Worm (Caenorhabditis elegans) whole organism, late embryonic: ENCODE data around the gene egl-43.

Experiments used
- C38D4.7 ChIP-seq: fragments of 200-800 bp; sonication (Bioruptor generic); optimal IDR thresholded peaks from 2 replicates; lab custom pipeline; 2018; ENCODE audit warnings: mild to moderate bottlenecking, missing genetic modification characterization, moderate library complexity, missing compliant biosample characterization
- F13H6.1 ChIP-seq: sonication (generic microtip); optimal IDR thresholded peaks from 2 replicates; lab custom pipeline; 2016; ENCODE audit warnings: missing genetic modification characterization, missing compliant biosample characterization
- K09A11.1 ChIP-seq: sonication (generic microtip); optimal IDR thresholded peaks from 2 replicates; lab custom pipeline; 2017; ENCODE audit warnings: antibody characterized with exemption, mild to moderate bottlenecking, missing genetic modification characterization, missing compliant biosample characterization; ENCODE audit not compliant: insufficient read depth
- T23F11.4 ChIP-seq: fragments of 200-800 bp; sonication (Bioruptor generic); optimal IDR thresholded peaks from 2 replicates; lab custom pipeline; 2018; ENCODE audit warnings: mild to moderate bottlenecking, missing genetic modification characterization, missing compliant biosample characterization
- ama-1 ChIP-seq: fragments of 150-350 bp; optimal IDR thresholded peaks from 2 replicates; lab custom pipeline; 2014
- ceh-14 ChIP-seq: sonication (generic microtip); optimal IDR thresholded peaks from 2 replicates; lab custom pipeline; 2016; ENCODE audit warnings: missing genotype, missing genetic modification characterization, missing compliant biosample characterization
- ceh-2 ChIP-seq: sonication (generic microtip); optimal IDR thresholded peaks from 2 replicates; lab custom pipeline; 2016; ENCODE audit warnings: missing genotype, missing genetic modification characterization, missing compliant biosample characterization
- ceh-22 ChIP-seq: sonication (generic microtip); optimal IDR thresholded peaks from 2 replicates; lab custom pipeline; 2017; ENCODE audit warnings: missing biosample characterization, missing genetic modification characterization
- ceh-24 ChIP-seq: sonication (generic microtip); optimal IDR thresholded peaks from 2 replicates; lab custom pipeline; 2016; ENCODE audit warnings: mild to moderate bottlenecking, missing genetic modification characterization, missing compliant biosample characterization
- ceh-30 ChIP-seq: fragments of 150-350 bp; optimal IDR thresholded peaks from 2 replicates; lab custom pipeline; 2014; ENCODE audit warnings: missing biosample characterization, missing genetic modification characterization
- ceh-34 ChIP-seq: sonication (generic microtip); optimal IDR thresholded peaks from 2 replicates; lab custom pipeline; 2016; ENCODE audit warnings: mild to moderate bottlenecking, missing genetic modification characterization, missing compliant biosample characterization
- ceh-45 ChIP-seq: fragments of 200-800 bp; sonication (Bioruptor generic); IDR thresholded peaks from 2 replicates; pipeline ENCODE4 v1.3.6; 2022; ENCODE audit warnings: missing genetic modification reagents, missing genetic modification characterization, missing compliant biosample characterization
- ceh-48 ChIP-seq: sonication (generic microtip); optimal IDR thresholded peaks from 2 replicates; lab custom pipeline; 2016; ENCODE audit warnings: missing genetic modification characterization, inconsistent platforms, missing compliant biosample characterization
- ceh-6 ChIP-seq: fragments of 200-800 bp; sonication (Bioruptor generic); optimal IDR thresholded peaks from 2 replicates; lab custom pipeline; 2018; ENCODE audit warnings: mild to moderate bottlenecking, missing genetic modification characterization, missing compliant biosample characterization
- ceh-9 ChIP-seq: sonication (generic microtip); optimal IDR thresholded peaks from 2 replicates; lab custom pipeline; 2016; ENCODE audit warnings: mild to moderate bottlenecking, missing genetic modification characterization, inconsistent platforms, missing compliant biosample characterization
- dmd-4 ChIP-seq: sonication (generic microtip); optimal IDR thresholded peaks from 2 replicates; lab custom pipeline; 2016; ENCODE audit warnings: borderline replicate concordance, missing genetic modification characterization, missing compliant biosample characterization
- dve-1 ChIP-seq: sonication (generic microtip); optimal IDR thresholded peaks from 2 replicates; lab custom pipeline; 2017; ENCODE audit warnings: antibody characterized with exemption, mild to moderate bottlenecking, missing genetic modification characterization, missing compliant biosample characterization
- eyg-1 ChIP-seq: sonication (generic microtip); optimal IDR thresholded peaks from 2 replicates; lab custom pipeline; 2016; ENCODE audit warnings: missing genotype, missing genetic modification characterization, missing compliant biosample characterization
- fkh-10 ChIP-seq: fragments of 150-350 bp; optimal IDR thresholded peaks from 2 replicates; lab custom pipeline; 2014; ENCODE audit warnings: missing biosample characterization, missing genetic modification reagents, missing genetic modification characterization
- fkh-6 ChIP-seq: sonication (generic microtip); optimal IDR thresholded peaks from 2 replicates; lab custom pipeline; 2016; ENCODE audit warnings: missing genetic modification characterization, missing compliant biosample characterization
- hlh-15 ChIP-seq: sonication (generic microtip); optimal IDR thresholded peaks from 2 replicates; lab custom pipeline; 2016; ENCODE audit warnings: missing genetic modification characterization, missing compliant biosample characterization
- hlh-6 ChIP-seq: sonication (generic microtip); optimal IDR thresholded peaks from 2 replicates; lab custom pipeline; 2016; ENCODE audit warnings: missing genotype, missing genetic modification characterization, missing compliant biosample characterization
- lin-11 ChIP-seq: fragments of 200-800 bp; sonication (Bioruptor generic); optimal IDR thresholded peaks from 2 replicates; lab custom pipeline; 2018; ENCODE audit warnings: mild to moderate bottlenecking, missing genetic modification characterization, missing compliant biosample characterization
- mec-3 ChIP-seq: sonication (generic microtip); optimal IDR thresholded peaks from 2 replicates; lab custom pipeline; 2016; ENCODE audit warnings: borderline replicate concordance, missing genetic modification characterization, missing compliant biosample characterization
- odd-2 ChIP-seq: sonication (generic microtip); optimal IDR thresholded peaks from 2 replicates; lab custom pipeline; 2017; ENCODE audit warnings: antibody characterized with exemption, mild to moderate bottlenecking, missing genetic modification characterization, missing compliant biosample characterization
- pag-3 ChIP-seq: sonication (generic microtip); optimal IDR thresholded peaks from 2 replicates; lab custom pipeline; 2016; ENCODE audit warnings: missing compliant biosample characterization, missing genetic modification characterization, borderline replicate concordance
- pha-2 ChIP-seq: sonication (generic microtip); optimal IDR thresholded peaks from 2 replicates; lab custom pipeline; 2017; ENCODE audit warnings: mild to moderate bottlenecking, missing genetic modification characterization, missing compliant biosample characterization
- pha-4 ChIP-seq: fragments of 150-350 bp; optimal IDR thresholded peaks from 2 replicates; lab custom pipeline; 2018; ENCODE audit warnings: missing biosample characterization, missing genetic modification reagents, missing genetic modification characterization
- ref-2 ChIP-seq: sonication (generic microtip); optimal IDR thresholded peaks from 2 replicates; lab custom pipeline; 2016; ENCODE audit warnings: missing genetic modification characterization, missing compliant biosample characterization
- rnt-1 ChIP-seq: sonication (generic microtip); optimal IDR thresholded peaks from 2 replicates; lab custom pipeline; 2016; ENCODE audit warnings: missing genetic modification characterization, missing compliant biosample characterization
- sox-2 ChIP-seq: fragments of 200-800 bp; sonication (Bioruptor generic); IDR thresholded peaks from 2 replicates; pipeline ENCODE4 v1.3.6; 2022; ENCODE audit warnings: missing genetic modification reagents, missing genetic modification characterization, missing compliant biosample characterization
- sox-4 ChIP-seq: sonication (generic microtip); optimal IDR thresholded peaks from 2 replicates; lab custom pipeline; 2017; ENCODE audit warnings: mild to moderate bottlenecking, missing genetic modification characterization, inconsistent platforms, missing compliant biosample characterization
- tbx-2 ChIP-seq: sonication (generic microtip); optimal IDR thresholded peaks from 2 replicates; lab custom pipeline; 2016; ENCODE audit warnings: missing genetic modification characterization, missing compliant biosample characterization
- tbx-7 ChIP-seq: sonication (generic microtip); optimal IDR thresholded peaks from 2 replicates; lab custom pipeline; 2016; ENCODE audit warnings: missing genotype, missing genetic modification characterization, missing compliant biosample characterization
- ttx-3 ChIP-seq: sonication (generic microtip); optimal IDR thresholded peaks from 2 replicates; lab custom pipeline; 2016; ENCODE audit warnings: missing genetic modification reagents, missing genetic modification characterization, missing compliant biosample characterization
- unc-42 ChIP-seq: sonication (generic microtip); optimal IDR thresholded peaks from 2 replicates; lab custom pipeline; 2016; ENCODE audit warnings: missing genotype, missing genetic modification characterization, missing compliant biosample characterization
- ztf-16 ChIP-seq: sonication (generic microtip); optimal IDR thresholded peaks from 2 replicates; lab custom pipeline; 2017; ENCODE audit warnings: missing genetic modification characterization, missing compliant biosample characterization

egl-43 gene

DNA sequence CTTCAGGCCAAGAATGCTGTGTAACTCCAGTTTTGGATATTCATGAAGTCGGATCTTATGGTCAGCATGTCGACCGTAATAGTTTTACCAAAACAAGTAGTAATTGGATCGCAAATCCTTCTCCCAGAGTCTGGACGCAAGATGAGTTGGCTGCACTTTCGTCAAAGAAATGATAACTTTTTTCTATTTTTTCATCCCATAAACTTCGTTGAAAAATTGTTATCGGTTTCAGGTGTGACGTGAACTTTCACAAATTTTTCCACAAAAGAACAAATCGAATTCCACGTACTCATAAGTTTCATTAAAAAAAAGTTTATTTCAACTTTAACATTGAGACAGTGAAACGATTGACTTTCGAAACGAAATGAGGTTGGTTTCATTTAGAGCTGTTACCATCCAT lies 52.9 kb downstream of the egl-43 start, which contains the start of gene ZK892.5:
ZK892.5 (plus strand) TSS at position 301 of the 400 bp plus-strand sequence.
- TF ChIP-seq hlh-15 (tag; lab: Kevin White, UChicago) (no peak), ref-2 (tag; lab: Kevin White, UChicago) (no peak)

DNA sequence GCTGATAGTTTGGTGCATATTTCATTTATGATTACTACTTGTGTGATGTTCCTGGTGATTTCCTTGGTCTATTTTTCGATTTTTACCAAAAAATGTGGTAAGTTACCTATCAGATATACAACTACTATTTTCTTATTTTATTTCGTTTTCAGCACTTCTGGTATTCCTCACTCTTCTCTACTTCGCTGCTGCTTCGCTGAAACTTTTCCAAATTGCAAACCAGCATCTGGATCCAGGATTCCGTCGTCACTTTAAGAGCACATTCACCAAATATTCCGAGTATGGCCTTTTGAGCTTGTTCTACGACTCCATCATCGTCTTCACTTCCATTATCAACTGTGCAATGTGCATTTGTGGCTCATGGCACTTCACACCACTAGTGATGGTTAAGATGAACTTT lies 53.6 kb downstream of the egl-43 start:
- TF ChIP-seq lin-11 (tag; lab: Kevin White, UChicago): no peak
- no peak for TF ChIP-seq unc-42 (tag; lab: Kevin White, UChicago)
- TF ChIP-seq fkh-10 (GFP tag; lab: Kevin White, UChicago): no peak
- TF ChIP-seq hlh-6: no peak
- TF ChIP-seq ceh-6: no peak
- no peak for TF ChIP-seq sox-2 (GFP tag; lab: Robert Waterston, UW)
- no peak for TF ChIP-seq tbx-2 (tag; lab: Kevin White, UChicago)
- TF ChIP-seq ceh-9: no peak
- TF ChIP-seq ttx-3 (tag; lab: Kevin White, UChicago): no peak
- TF ChIP-seq T23F11.4: no peak
- no peak for TF ChIP-seq ceh-48 (tag; lab: Kevin White, UChicago)
- TF ChIP-seq ceh-30 (tag; lab: Kevin White, UChicago): no peak
- no peak for TF ChIP-seq mec-3 (tag; lab: Kevin White, UChicago)

DNA sequence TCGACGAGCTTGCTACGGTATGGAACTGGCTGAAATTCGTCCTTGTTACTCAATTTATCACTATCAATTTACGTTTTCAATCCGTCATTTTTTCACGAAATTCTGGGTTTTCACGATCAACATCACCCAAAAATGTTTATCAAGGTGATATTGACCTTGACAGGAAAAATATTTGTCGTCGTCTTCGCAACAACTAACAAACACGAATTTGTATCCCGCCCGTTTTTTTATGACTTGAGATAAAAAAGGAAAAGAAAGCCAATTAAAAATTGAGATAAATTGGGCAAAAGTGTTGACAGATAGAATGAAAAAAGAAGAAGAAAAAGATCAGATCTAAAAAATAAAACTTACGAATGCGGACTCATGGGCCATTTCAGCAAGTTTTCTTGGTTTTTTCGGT lies 55.9 kb downstream of the egl-43 start:
- TF ChIP-seq hlh-6: no peak
- TF ChIP-seq ceh-45: no peak

DNA sequence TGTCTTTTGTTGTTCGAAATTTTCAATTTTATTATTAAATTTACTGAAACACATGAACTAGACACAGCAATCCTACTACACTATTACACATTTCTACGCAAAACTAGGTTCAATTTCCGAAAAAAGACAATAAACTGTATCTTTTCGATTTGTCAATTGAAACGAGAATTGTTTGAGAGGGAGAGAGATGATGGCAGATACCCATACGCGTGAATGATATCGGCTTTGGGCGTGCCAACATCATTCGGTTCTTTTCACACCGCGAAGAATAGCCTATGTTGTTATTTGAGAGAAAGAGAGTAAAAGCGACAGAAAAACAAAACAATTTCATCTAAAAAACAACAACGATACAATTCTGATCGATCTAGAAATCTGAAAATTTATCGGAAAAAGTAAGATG lies 56.7 kb downstream of the egl-43 start:
- TF ChIP-seq pha-4 (no peak), dve-1 (no peak), odd-2 (tag; lab: Kevin White, UChicago) (no peak), ceh-2 (no peak), eyg-1 (tag; lab: Kevin White, UChicago) (no peak), fkh-10 (GFP tag; lab: Kevin White, UChicago) (no peak), ceh-24 (tag; lab: Kevin White, UChicago) (no peak), rnt-1 (no peak), F13H6.1 (no peak), ref-2 (tag; lab: Kevin White, UChicago) (no peak), tbx-7 (tag; lab: Kevin White, UChicago) (no peak), ceh-22 (tag; lab: Kevin White, UChicago) (no peak), ama-1 (no peak), pag-3 (no peak)
- TF ChIP-seq, all 69 proteins: peak for 0

DNA sequence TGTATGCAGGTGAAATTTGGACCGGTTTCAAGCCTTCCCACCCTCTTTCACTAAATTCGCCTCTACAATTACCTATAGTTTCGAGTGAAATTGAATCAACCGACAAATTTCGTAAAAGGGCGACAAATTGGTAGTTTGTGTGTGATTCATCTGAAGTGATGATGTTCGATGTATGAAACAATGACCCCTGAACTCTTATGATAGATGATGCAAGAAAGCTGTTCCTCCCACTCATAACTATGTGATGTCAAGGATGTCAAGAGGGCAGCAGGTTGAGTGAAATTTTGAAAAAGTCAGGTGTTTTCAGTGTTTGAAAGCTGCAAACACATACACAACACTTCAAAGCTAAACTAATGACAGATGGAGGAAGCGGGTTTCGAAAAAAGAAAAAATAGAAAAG lies 57.5 kb downstream of the egl-43 start:
- TF ChIP-seq sox-4 (tag; lab: Kevin White, UChicago) (no peak), ceh-34 (tag; lab: Kevin White, UChicago) (no peak), dmd-4 (no peak), K09A11.1 (tag; lab: Kevin White, UChicago) (no peak), sox-2 (GFP tag; lab: Robert Waterston, UW) (no peak), ceh-14 (tag; lab: Kevin White, UChicago) (no peak), mec-3 (tag; lab: Kevin White, UChicago) (no peak), C38D4.7 (GFP tag; lab: Kevin White, UChicago) (no peak), dve-1 (no peak), ceh-6 (no peak), ztf-16 (tag; lab: Kevin White, UChicago) (no peak), pha-2 (no peak), unc-42 (tag; lab: Kevin White, UChicago) (no peak), hlh-15 (tag; lab: Kevin White, UChicago) (no peak), fkh-6 (no peak)
